Worm (Caenorhabditis elegans): Measurements from ENCODE around the gene C49C3.9.

DNA sequence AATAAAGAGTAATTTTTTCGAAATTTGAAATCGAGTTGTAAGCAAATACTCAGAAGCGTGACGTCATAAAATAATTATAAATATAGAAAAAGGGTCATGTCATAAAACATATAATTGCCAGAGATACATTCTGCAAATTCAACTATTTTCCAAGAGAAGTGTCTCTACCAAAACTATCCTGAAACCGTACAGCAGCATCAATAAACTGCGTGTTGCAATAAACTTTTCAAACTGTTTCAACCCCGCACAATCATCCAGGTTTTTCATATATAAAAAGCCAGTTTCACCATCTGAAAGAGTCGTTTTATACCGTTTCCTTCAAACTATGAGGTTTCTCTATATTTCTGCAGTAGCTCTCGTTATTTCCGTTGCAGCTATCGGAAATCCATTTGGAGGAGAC lies 1.4 kb upstream of the C49C3.9 start, which contains the start of gene C49C3.11:
- TF ChIP-seq lin-14 (GFP tag; optimal IDR thresholded peaks at IDR 0.05) (no peak), unc-86 (tag; optimal IDR thresholded peaks at IDR 0.05) (no peak), lsy-2 (tag; optimal IDR thresholded peaks at IDR 0.05) (no peak), zag-1 (tag; optimal IDR thresholded peaks at IDR 0.05) (no peak), swsn-7 (tag; optimal IDR thresholded peaks at IDR 0.05) (no peak), pqm-1 (tag; optimal IDR thresholded peaks at IDR 0.05) (no peak), dpl-1 (GFP tag; optimal IDR thresholded peaks at IDR 0.05) (no peak), isw-1 (GFP tag; IDR thresholded peaks at IDR 0.05) (no peak), nhr-12 (tag; optimal IDR thresholded peaks at IDR 0.05) (no peak), unc-62 (GFP tag; optimal IDR thresholded peaks at IDR 0.05) (no peak), blmp-1 (tag; optimal IDR thresholded peaks at IDR 0.05) (no peak), ceh-63 (GFP tag; optimal IDR thresholded peaks at IDR 0.05) (no peak), nhr-237 (tag; optimal IDR thresholded peaks at IDR 0.05) (no peak), C16A3.4 (tag; optimal IDR thresholded peaks at IDR 0.05) (no peak)

All from whole organism, L1 larva.